Worm (Caenorhabditis elegans) whole organism, L4 larva: ENCODE data around the gene T22D1.3.

Experiments used
- ama-1 ChIP-seq: fragments of 150-350 bp; optimal IDR thresholded peaks from 2 replicates; lab custom pipeline; 2014; ENCODE audit warnings: inconsistent platforms, mixed read lengths
- ceh-20 ChIP-seq: fragments of 200-800 bp; sonication (Bioruptor generic); IDR thresholded peaks from 2 replicates; pipeline ENCODE4 v1.3.6; 2022; ENCODE audit warnings: missing genetic modification reagents, missing genetic modification characterization, missing compliant biosample characterization
- dve-1 ChIP-seq: sonication (generic microtip); optimal IDR thresholded peaks from 2 replicates; lab custom pipeline; 2017; ENCODE audit warnings: antibody characterized with exemption, mild to moderate bottlenecking, missing genetic modification characterization, missing compliant biosample characterization; ENCODE audit not compliant: insufficient read depth
- hlh-30 ChIP-seq: sonication (generic microtip); optimal IDR thresholded peaks from 2 replicates; lab custom pipeline; 2017; ENCODE audit warnings: antibody characterized with exemption, mild to moderate bottlenecking, missing genetic modification characterization, missing compliant biosample characterization; ENCODE audit not compliant: insufficient read depth

ce11 chrIV:6919318-6919717 lies 6.0 kb downstream of the T22D1.3 start, which contains the start of gene ruvb-2:
- TF ChIP-seq ceh-20 (no peak), ama-1 (lab: Kevin White, UChicago) (no peak), dve-1 (tag; lab: Kevin White, UChicago) (peak; percentile 88), hlh-30 (tag; lab: Kevin White, UChicago) (peak; percentile 92)
